Fruit fly (Drosophila melanogaster): Measurements from ENCODE around the gene hep.

Gene hep

dm6 chrX:13094085-13094764 is 4.0 kb upstream of the hep start, which contains the start of gene CG2200 (continued):
- TF ChIP-seq lbe (GFP tag; optimal IDR thresholded peaks at IDR 0.05), result peak; percentile 71
- TF ChIP-seq cad (GFP tag; optimal IDR thresholded peaks at IDR 0.05), result peak; percentile 13
- TF ChIP-seq CG18011 (GFP tag; optimal IDR thresholded peaks at IDR 0.05), result no peak
- TF ChIP-seq Six4 (GFP tag; optimal IDR thresholded peaks at IDR 0.05), result peak; percentile 31
- no peak for TF ChIP-seq CG11695 (GFP tag; IDR thresholded peaks at IDR 0.05)
- no peak for TF ChIP-seq ERR (GFP tag; optimal IDR thresholded peaks at IDR 0.05)
- TF ChIP-seq CG6854 (GFP tag; optimal IDR thresholded peaks at IDR 0.05), result no peak

- TF ChIP-seq bigmax (GFP tag; optimal IDR thresholded peaks at IDR 0.05), result no peak
- TF ChIP-seq CG18476 (GFP tag; optimal IDR thresholded peaks at IDR 0.05), result no peak
- TF ChIP-seq CG2199 (GFP tag; IDR thresholded peaks at IDR 0.05), result no peak
- no peak for TF ChIP-seq CG6765 (GFP tag; optimal IDR thresholded peaks at IDR 0.05)
- no peak for TF ChIP-seq CG8944 (GFP tag; optimal IDR thresholded peaks at IDR 0.05)
- TF ChIP-seq CG10959 (GFP tag; IDR thresholded peaks at IDR 0.05), result no peak
- no peak for TF ChIP-seq CG30431 (GFP tag; optimal IDR thresholded peaks at IDR 0.05)
- TF ChIP-seq CG10209 (GFP tag; optimal IDR thresholded peaks at IDR 0.05), result no peak
These were observed 1.6 kb upstream of the hep start for dm6 chrX:13091859-13092258.

dm6 chrX:13090656-13091261 is 525 bp upstream of the hep start, which contains the start of gene lic:
lic (plus strand) TSS chrX:13091145.
- TF ChIP-seq nerfin-1 (tag; optimal IDR thresholded peaks at IDR 0.05) (no peak), CG13894 (tag; optimal IDR thresholded peaks at IDR 0.05) (no peak), kni (GFP tag; optimal IDR thresholded peaks at IDR 0.05) (no peak), kah (GFP tag; optimal IDR thresholded peaks at IDR 0.05) (no peak), seq (GFP tag; IDR thresholded peaks at IDR 0.05) (no peak), Awh (GFP tag; IDR thresholded peaks at IDR 0.05) (no peak), jumu (GFP tag; optimal IDR thresholded peaks at IDR 0.05) (no peak), Six4 (GFP tag; optimal IDR thresholded peaks at IDR 0.05) (no peak), Usf (GFP tag; optimal IDR thresholded peaks at IDR 0.05) (no peak), Bdp1 (GFP tag; optimal IDR thresholded peaks at IDR 0.05) (no peak), CG9609 (GFP tag; optimal IDR thresholded peaks at IDR 0.05) (no peak), Vsx1 (GFP tag; optimal IDR thresholded peaks at IDR 0.05) (no peak), Abd-B (GFP tag; optimal IDR thresholded peaks at IDR 0.05) (no peak), sc (optimal IDR thresholded peaks at IDR 0.05) (no peak), sc (GFP tag; optimal IDR thresholded peaks at IDR 0.05) (no peak), usp (GFP tag; optimal IDR thresholded peaks at IDR 0.05) (no peak), CG16813 (GFP tag; IDR thresholded peaks at IDR 0.05; ENCODE audit: partially characterized antibody) (peak; percentile 81), Sox100B (GFP tag; optimal IDR thresholded peaks at IDR 0.05) (no peak), CG4424 (GFP tag; optimal IDR thresholded peaks at IDR 0.05) (no peak), Antp (GFP tag; optimal IDR thresholded peaks at IDR 0.05) (no peak), CG7963 (GFP tag; IDR thresholded peaks at IDR 0.05; ENCODE audit: partially characterized antibody) (peak; percentile 63; the same call in 2 of the 3 replicates), CG1603 (tag; optimal IDR thresholded peaks at IDR 0.05) (peak; percentile 7), Chrac-16 (GFP tag; optimal IDR thresholded peaks at IDR 0.05) (no peak), MTF-1 (GFP tag; optimal IDR thresholded peaks at IDR 0.05; ENCODE audit: borderline replicate concordance) (no peak), Blimp-1 (GFP tag; optimal IDR thresholded peaks at IDR 0.05) (no peak), CG17802 (tag; optimal IDR thresholded peaks at IDR 0.05) (no peak), Sin3A (optimal IDR thresholded peaks at IDR 0.05) (no peak), fru (optimal IDR thresholded peaks at IDR 0.05) (no peak), CG9932 (GFP tag; IDR thresholded peaks at IDR 0.05) (no peak), Asciz (GFP tag; optimal IDR thresholded peaks at IDR 0.05) (no peak), Hr3 (GFP tag; optimal IDR thresholded peaks at IDR 0.05) (no peak), Dll (GFP tag; IDR thresholded peaks at IDR 0.05; ENCODE audit: partially characterized antibody) (peak; percentile 73), MBD-R2 (GFP tag; IDR thresholded peaks at IDR 0.05) (peak; percentile 42), Deaf1 (tag; optimal IDR thresholded peaks at IDR 0.05) (no peak)

All from whole organism, embryonic.